Fruit fly (Drosophila melanogaster) whole organism, embryonic: ENCODE measurements around the gene CG10208.
A peak's percentile ranks its signal among the peaks of the same experiment; 100 is the strongest.

Experiments
- B-H2 ChIP-seq: fragments of 200-800 bp; sonication (Bioruptor generic); optimal IDR thresholded peaks from 2 replicates; lab custom pipeline; 2018; ENCODE audit warnings: missing biosample characterization, mild to moderate bottlenecking, missing genetic modification characterization
- Bgb ChIP-seq: fragments of 200-800 bp; sonication (Bioruptor generic); IDR thresholded peaks from 2 replicates; pipeline ENCODE4 v1.3.6; 2022; ENCODE audit warnings: missing biosample characterization, missing genetic modification characterization; ENCODE audit not compliant: partially characterized antibody
- Blimp-1 ChIP-seq: fragments of 200-800 bp; sonication (Bioruptor generic); optimal IDR thresholded peaks from 3 replicates; lab custom pipeline; 2018; ENCODE audit warnings: missing biosample characterization, missing genetic modification characterization, mild to moderate bottlenecking, moderate library complexity, missing genetic modification reagents
- BtbVII ChIP-seq: fragments of 200-800 bp; sonication (Bioruptor generic); optimal IDR thresholded peaks from 3 replicates; lab custom pipeline; 2017; ENCODE audit warnings: missing biosample characterization, mild to moderate bottlenecking, missing genetic modification characterization
- CG13287 ChIP-seq: fragments of 200-800 bp; sonication (Bioruptor generic); IDR thresholded peaks from 2 replicates; pipeline ENCODE4 v1.3.6; 2022; ENCODE audit warnings: missing biosample characterization, missing genetic modification characterization; ENCODE audit not compliant: partially characterized antibody
- CG13424 ChIP-seq: fragments of 200-800 bp; sonication (Bioruptor generic); optimal IDR thresholded peaks from 2 replicates; lab custom pipeline; 2019; ENCODE audit warnings: missing biosample characterization, mild to moderate bottlenecking, missing genetic modification characterization, moderate library complexity
- CG15514 ChIP-seq: fragments of 200-800 bp; sonication (Bioruptor generic); optimal IDR thresholded peaks from 3 replicates; lab custom pipeline; 2017; ENCODE audit warnings: missing biosample characterization, missing genetic modification characterization, mild to moderate bottlenecking, moderate library complexity, missing genetic modification reagents
- CG16863 ChIP-seq: fragments of 200-800 bp; sonication (Bioruptor generic); optimal IDR thresholded peaks from 3 replicates; lab custom pipeline; 2016; ENCODE audit warnings: missing biosample characterization, missing genetic modification characterization
- CG17802 ChIP-seq: fragments of 200-800 bp; sonication (Bioruptor generic); optimal IDR thresholded peaks from 2 replicates; lab custom pipeline; 2018; ENCODE audit warnings: missing biosample characterization, mild to moderate bottlenecking, missing genetic modification characterization, moderate library complexity
- CG18764 ChIP-seq: fragments of 200-800 bp; sonication (Bioruptor generic); optimal IDR thresholded peaks from 3 replicates; lab custom pipeline; 2016; ENCODE audit warnings: missing biosample characterization, missing genetic modification characterization
- CG30403 ChIP-seq: fragments of 200-800 bp; sonication (Bioruptor generic); optimal IDR thresholded peaks from 3 replicates; lab custom pipeline; 2016; ENCODE audit warnings: missing biosample characterization, missing genetic modification characterization
- CG33213 ChIP-seq: fragments of 200-800 bp; sonication (Bioruptor generic); optimal IDR thresholded peaks from 3 replicates; lab custom pipeline; 2016; ENCODE audit warnings: missing biosample characterization, missing genetic modification characterization
- CG34376 ChIP-seq: fragments of 200-800 bp; sonication (Bioruptor generic); optimal IDR thresholded peaks from 2 replicates; lab custom pipeline; 2018; ENCODE audit warnings: missing biosample characterization, mild to moderate bottlenecking, missing genetic modification characterization
- CG42726 ChIP-seq: fragments of 200-800 bp; sonication (Bioruptor generic); IDR thresholded peaks from 2 replicates; pipeline ENCODE4 v1.3.6; 2022; ENCODE audit warnings: missing biosample characterization, missing genetic modification characterization; ENCODE audit not compliant: partially characterized antibody
- CG7372 ChIP-seq: fragments of 200-800 bp; sonication (Bioruptor generic); IDR thresholded peaks from 2 replicates; pipeline ENCODE4 v1.3.6; 2022; ENCODE audit warnings: missing biosample characterization, missing genetic modification characterization
- CG9932 ChIP-seq: fragments of 200-800 bp; sonication (Bioruptor generic); IDR thresholded peaks from 2 replicates; pipeline ENCODE4 v1.3.6; 2022; ENCODE audit warnings: missing biosample characterization, missing genetic modification characterization
- Dp ChIP-seq: fragments of 200-800 bp; sonication (Bioruptor generic); optimal IDR thresholded peaks from 2 replicates; lab custom pipeline; 2018; ENCODE audit warnings: missing biosample characterization, mild to moderate bottlenecking, missing genetic modification characterization, moderate library complexity
- Dref ChIP-seq: fragments of 200-800 bp; sonication (Bioruptor generic); IDR thresholded peaks from 2 replicates; pipeline ENCODE4 v1.3.6; 2022; ENCODE audit warnings: missing biosample characterization, missing genetic modification characterization
- E2f2 ChIP-seq: fragments of 200-800 bp; sonication (Bioruptor generic); IDR thresholded peaks from 2 replicates; pipeline ENCODE4 v1.3.6; 2022; ENCODE audit warnings: missing biosample characterization, missing genetic modification characterization
- Fer1 ChIP-seq: fragments of 200-800 bp; sonication (Bioruptor generic); optimal IDR thresholded peaks from 2 replicates; lab custom pipeline; 2017; ENCODE audit warnings: missing biosample characterization, mild to moderate bottlenecking, missing genetic modification characterization
- Gsc ChIP-seq: fragments of 200-800 bp; sonication (Bioruptor generic); IDR thresholded peaks from 2 replicates; pipeline ENCODE4 v1.3.6; 2022; ENCODE audit warnings: missing biosample characterization, missing genetic modification characterization
- Hey ChIP-seq: fragments of 200-800 bp; sonication (Bioruptor generic); optimal IDR thresholded peaks from 3 replicates; lab custom pipeline; 2018; ENCODE audit warnings: missing biosample characterization, mild to moderate bottlenecking, missing genetic modification characterization
- HmgZ ChIP-seq: fragments of 200-800 bp; sonication (Bioruptor generic); optimal IDR thresholded peaks from 2 replicates; lab custom pipeline; 2018; ENCODE audit warnings: missing biosample characterization, mild to moderate bottlenecking, missing genetic modification characterization
- Jarid2 ChIP-seq: fragments of 200-800 bp; sonication (Bioruptor generic); optimal IDR thresholded peaks from 3 replicates; lab custom pipeline; 2017; ENCODE audit warnings: mild to moderate bottlenecking, missing biosample characterization, missing genetic modification reagents, missing genetic modification characterization
- Med ChIP-seq: fragments of 200-800 bp; sonication (Bioruptor generic); peaks from one replicate; lab custom pipeline; 2016; ENCODE audit warnings: missing biosample characterization, missing genetic modification characterization, mild to moderate bottlenecking, inconsistent platforms, moderate library complexity
- Pdp1 ChIP-seq, 2 experiments: fragments of 200-800 bp; sonication (Bioruptor generic); optimal IDR thresholded peaks; 3 replicates each; lab custom pipeline; 2016; ENCODE audit warnings: missing biosample characterization in 2 of 2, missing genetic modification characterization in 2 of 2, mild to moderate bottlenecking in 1 of 2, moderate library complexity in 1 of 2
- Poxn ChIP-seq: fragments of 200-800 bp; sonication (Bioruptor generic); IDR thresholded peaks from 2 replicates; pipeline ENCODE4 v1.3.6; 2022; ENCODE audit warnings: missing biosample characterization, missing genetic modification characterization
- amos ChIP-seq: fragments of 200-800 bp; sonication (Bioruptor generic); IDR thresholded peaks from 2 replicates; pipeline ENCODE4 v1.3.6; 2022; ENCODE audit warnings: missing biosample characterization, missing genetic modification characterization; ENCODE audit not compliant: partially characterized antibody
- ato ChIP-seq: fragments of 200-800 bp; sonication (Bioruptor generic); IDR thresholded peaks from 2 replicates; pipeline ENCODE4 v1.3.6; 2022; ENCODE audit warnings: missing biosample characterization, missing genetic modification characterization; ENCODE audit not compliant: partially characterized antibody
- cg ChIP-seq: fragments of 200-800 bp; sonication (Bioruptor generic); optimal IDR thresholded peaks from 3 replicates; lab custom pipeline; 2019; ENCODE audit warnings: missing biosample characterization, mild to moderate bottlenecking, missing genetic modification characterization, moderate library complexity
- chm ChIP-seq: fragments of 200-800 bp; sonication (Bioruptor generic); IDR thresholded peaks from 2 replicates; pipeline ENCODE4 v1.3.6; 2022; ENCODE audit warnings: missing biosample characterization, missing genetic modification characterization
- cwo ChIP-seq: fragments of 200-800 bp; sonication (Bioruptor generic); optimal IDR thresholded peaks from 3 replicates; lab custom pipeline; 2017; ENCODE audit warnings: missing biosample characterization, missing genetic modification characterization, mild to moderate bottlenecking, moderate library complexity, missing genetic modification reagents
- exex ChIP-seq: fragments of 200-800 bp; sonication (Bioruptor generic); optimal IDR thresholded peaks from 4 replicates; lab custom pipeline; 2018; ENCODE audit warnings: missing biosample characterization, mild to moderate bottlenecking, missing genetic modification characterization, moderate library complexity
- lab ChIP-seq: fragments of 200-800 bp; sonication (Bioruptor generic); optimal IDR thresholded peaks from 3 replicates; lab custom pipeline; 2017; ENCODE audit warnings: missing biosample characterization, missing genetic modification characterization, mild to moderate bottlenecking, moderate library complexity, missing genetic modification reagents
- mam ChIP-seq: fragments of 200-800 bp; sonication (Bioruptor generic); optimal IDR thresholded peaks from 3 replicates; lab custom pipeline; 2016; ENCODE audit warnings: missing biosample characterization, missing genetic modification characterization
- pnt ChIP-seq: fragments of 200-800 bp; sonication (Bioruptor generic); optimal IDR thresholded peaks from 3 replicates; lab custom pipeline; 2016; ENCODE audit warnings: missing biosample characterization, missing genetic modification characterization
- pzg ChIP-seq: fragments of 200-800 bp; sonication (Bioruptor generic); optimal IDR thresholded peaks from 3 replicates; lab custom pipeline; 2018; ENCODE audit warnings: missing biosample characterization, mild to moderate bottlenecking, missing genetic modification characterization, moderate library complexity
- slbo ChIP-seq: fragments of 200-800 bp; sonication (Bioruptor generic); IDR thresholded peaks from 2 replicates; pipeline ENCODE4 v1.3.6; 2022; ENCODE audit warnings: missing biosample characterization, missing genetic modification characterization
- sr ChIP-seq: fragments of 200-800 bp; sonication (Bioruptor generic); IDR thresholded peaks from 3 replicates; pipeline ENCODE4 v1.3.6; 2022; ENCODE audit warnings: missing biosample characterization, missing genetic modification characterization
- sug ChIP-seq: fragments of 200-800 bp; optimal IDR thresholded peaks from 2 replicates; lab custom pipeline; 2019; ENCODE audit warnings: missing biosample characterization, mild to moderate bottlenecking, missing genetic modification characterization, moderate library complexity
- tio ChIP-seq: fragments of 200-800 bp; sonication (Bioruptor generic); optimal IDR thresholded peaks from 2 replicates; lab custom pipeline; 2017; ENCODE audit warnings: missing biosample characterization, missing genetic modification characterization, inconsistent platforms

CG10208 gene

DNA sequence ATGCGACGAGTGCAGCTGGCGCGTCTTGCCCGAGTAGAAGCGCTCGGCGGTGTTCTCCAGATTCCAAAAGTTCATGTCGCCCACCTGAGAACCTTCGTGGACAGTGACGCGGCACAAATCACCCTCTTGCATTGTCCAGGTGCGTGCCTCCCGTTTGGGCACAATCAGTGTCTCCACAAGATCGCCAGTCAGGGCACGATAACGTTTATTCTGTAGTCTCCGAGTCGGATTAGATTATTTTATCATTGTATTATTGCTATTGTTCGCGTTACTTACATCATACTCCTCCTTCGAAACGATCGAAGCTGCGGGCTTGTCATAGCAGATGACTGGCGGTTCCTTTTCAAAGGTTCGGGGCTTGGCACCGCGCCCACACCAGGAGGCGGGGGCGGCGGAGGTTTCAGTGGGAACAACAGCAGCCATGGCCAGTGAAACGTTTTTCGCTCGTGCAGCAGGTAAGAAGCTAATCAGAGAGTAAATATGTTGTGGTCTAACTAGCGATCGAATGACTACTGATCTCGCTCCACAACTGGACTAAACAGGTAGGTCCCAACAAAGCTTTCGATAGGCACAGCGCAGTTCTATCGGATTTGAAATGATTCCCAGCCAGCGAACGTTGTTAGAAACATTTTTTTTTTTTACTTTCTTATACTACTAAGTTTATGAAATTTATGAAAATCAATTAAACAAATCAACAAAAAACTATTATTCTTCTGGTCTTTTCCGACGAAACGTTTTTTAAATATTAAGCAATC is at the start of gene CG10208:
Gene CG10208, minus strand, starts transcription at position 518 of the 755 bp plus-strand sequence.
- no peak for TF ChIP-seq CG42726
- TF ChIP-seq cg (GFP tag; lab: Kevin White, UChicago) = no peak
- TF ChIP-seq Jarid2 = peak; percentile 15
- peak; percentile 33 for TF ChIP-seq Fer1 (GFP tag; lab: Kevin White, UChicago)
- no peak for TF ChIP-seq lab (GFP tag; lab: Kevin White, UChicago)
- peak; percentile 18 for TF ChIP-seq pzg (GFP tag; lab: Kevin White, UChicago)
- TF ChIP-seq CG18764 (GFP tag; lab: Kevin White, UChicago) = no peak
- TF ChIP-seq CG33213 (GFP tag; lab: Kevin White, UChicago) = no peak
- peak; percentile 3 for TF ChIP-seq HmgZ (tag; lab: Kevin White, UChicago)
- TF ChIP-seq ato (GFP tag; lab: Robert Waterston, UW) = no peak
- peak; percentile 86 for TF ChIP-seq Hey (tag; lab: Kevin White, UChicago)
- TF ChIP-seq Dref (GFP tag; lab: Robert Waterston, UW) = peak; percentile 55
- peak; percentile 68 for TF ChIP-seq E2f2 (GFP tag; lab: Robert Waterston, UW)
- TF ChIP-seq Dp (GFP tag; lab: Kevin White, UChicago) = peak; percentile 59
- no peak for TF ChIP-seq BtbVII (GFP tag; lab: Kevin White, UChicago)
- TF ChIP-seq CG13424 (tag; lab: Kevin White, UChicago) = no peak
- TF ChIP-seq slbo = peak; percentile 31; the same call in 1 of the 2 replicates
- no peak for TF ChIP-seq CG16863 (GFP tag; lab: Kevin White, UChicago)
- TF ChIP-seq sr = 0 out of 3 replicates have a peak, but pooled peaks have one; percentile 36
- TF ChIP-seq CG7372 = no peak
- peak; percentile 73 for TF ChIP-seq cwo
- peak; percentile 37 for TF ChIP-seq CG15514 (GFP tag; lab: Kevin White, UChicago)
- peak; percentile 7 for TF ChIP-seq sug (tag; lab: Kevin White, UChicago)
- TF ChIP-seq CG17802 (tag; lab: Kevin White, UChicago) = no peak
- TF ChIP-seq exex = peak; percentile 22
- peak in 1 of 2 experiments; percentile 64 for TF ChIP-seq Pdp1 (GFP tag; optimal IDR thresholded peaks at IDR 0.05; lab: Kevin White, UChicago)
- TF ChIP-seq chm = 0 out of 2 replicates have a peak, but pooled peaks have one; percentile 7
- TF ChIP-seq tio = no peak
- no peak for TF ChIP-seq CG30403
- TF ChIP-seq CG13287 = peak; percentile 30; the same call in 1 of the 2 replicates
- TF ChIP-seq amos (GFP tag; lab: Robert Waterston, UW) = peak; percentile 28; the same call in 1 of the 2 replicates
- peak; percentile 39; the same call in 1 of the 2 replicates for TF ChIP-seq Bgb (GFP tag; lab: Robert Waterston, UW)
- TF ChIP-seq B-H2 (GFP tag; lab: Kevin White, UChicago) = no peak
- TF ChIP-seq Poxn (GFP tag; lab: Robert Waterston, UW) = no peak
- TF ChIP-seq Med (GFP tag; lab: Kevin White, UChicago) = peak; percentile 54
- peak; percentile 26 for TF ChIP-seq CG34376
- TF ChIP-seq Gsc (GFP tag; lab: Robert Waterston, UW) = no peak

DNA sequence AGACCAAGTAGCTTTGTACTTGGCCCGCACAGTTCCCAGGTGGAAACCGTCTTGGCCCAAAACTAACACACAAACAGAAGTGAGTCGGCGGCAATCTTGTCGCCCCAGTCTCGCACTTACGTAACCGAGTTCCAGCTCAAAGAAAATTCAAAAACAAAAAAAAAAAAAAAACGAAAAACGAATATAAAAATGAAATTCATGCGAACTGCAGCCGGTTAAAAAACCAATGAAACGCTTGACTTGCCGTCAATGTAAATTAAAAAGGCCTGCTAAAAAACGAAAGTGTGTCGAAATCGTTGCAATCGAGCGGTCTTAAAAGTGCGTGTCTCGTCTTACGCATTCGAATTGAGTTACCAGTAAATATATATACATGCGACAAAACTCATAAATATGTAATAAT is 49.8 kb upstream of the CG10208 start:
- 0 out of 2 replicates have a peak, but pooled peaks have one; percentile 9 for TF ChIP-seq CG9932
- TF ChIP-seq pnt (GFP tag; lab: Kevin White, UChicago) = no peak
- TF ChIP-seq mam (GFP tag; lab: Kevin White, UChicago) = no peak
- peak in 1 of 2 experiments; percentile 80 for TF ChIP-seq Pdp1 (GFP tag; optimal IDR thresholded peaks at IDR 0.05; lab: Kevin White, UChicago)
- TF ChIP-seq Blimp-1 (GFP tag; lab: Kevin White, UChicago) = peak; percentile 27
